Worm (Caenorhabditis elegans) whole organism, mixed stage, embryonic: ENCODE data around the gene snb-5.

Experiments
- ceh-83 ChIP-seq: fragments of 200-800 bp; sonication (Bioruptor generic); optimal IDR thresholded peaks from 2 replicates; lab custom pipeline; 2018; ENCODE audit warnings: mild to moderate bottlenecking, missing genetic modification characterization, missing compliant biosample characterization
- lin-13 ChIP-seq: fragments of 150-350 bp; optimal IDR thresholded peaks from 2 replicates; lab custom pipeline; 2014; ENCODE audit warnings: missing biosample characterization, missing genetic modification characterization
- nhr-28 ChIP-seq: fragments of 150-350 bp; optimal IDR thresholded peaks from 2 replicates; lab custom pipeline; 2014; ENCODE audit warnings: missing biosample characterization, missing genetic modification characterization

ce11 chrIII:8232634-8233033 lies 29.8 kb downstream of the snb-5 start, which contains the start of gene henn-1:
- TF ChIP-seq lin-13 (tag; lab: Kevin White, UChicago) (no peak), ceh-83 (GFP tag; lab: Kevin White, UChicago) (no peak), nhr-28 (tag; lab: Kevin White, UChicago) (no peak)
